Fruit fly (Drosophila melanogaster): ENCODE measurements around the gene Sirt2.

Sirt2 gene

DNA sequence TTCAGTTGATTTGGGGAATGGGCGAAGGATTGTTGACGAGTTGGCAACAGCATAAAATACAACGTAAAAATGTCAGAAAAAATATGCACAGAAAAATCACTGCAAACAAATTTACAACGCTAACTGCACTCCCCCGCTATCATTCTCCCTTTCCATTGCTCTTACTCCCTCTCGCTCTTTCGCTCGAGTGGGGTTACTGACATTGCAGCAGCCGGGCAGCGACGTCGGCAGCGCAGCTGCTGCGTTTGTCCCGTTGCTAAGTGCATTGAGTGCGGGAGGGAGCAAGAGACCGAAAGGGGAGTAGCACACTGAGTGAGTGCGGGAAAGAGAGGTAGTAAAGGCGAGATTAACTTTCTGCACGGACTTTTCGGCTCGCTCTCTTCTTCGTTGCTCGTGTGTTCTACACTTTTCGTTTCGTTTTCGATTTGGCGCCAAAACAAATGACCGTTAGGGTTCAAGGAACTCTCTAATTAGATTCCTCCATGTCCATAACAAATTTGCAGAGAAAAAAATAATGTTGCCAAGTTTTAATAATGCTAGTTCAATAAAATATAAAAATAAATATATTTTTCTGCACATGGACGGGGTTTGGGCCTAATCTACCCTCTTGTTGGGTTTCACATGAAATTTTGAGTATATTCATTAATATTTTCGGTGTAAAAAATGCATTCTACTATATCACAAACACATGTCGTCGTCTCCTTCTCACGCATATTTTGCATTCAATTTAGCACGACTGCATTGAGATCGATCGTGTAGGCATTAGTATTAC, 43.9 kb upstream of the Sirt2 start (continued):
- TF ChIP-seq chinmo (GFP tag; IDR thresholded peaks at IDR 0.05; ENCODE audit: partially characterized antibody) (no peak), zen2 (GFP tag; IDR thresholded peaks at IDR 0.05; ENCODE audit: partially characterized antibody) (no peak), CG1832 (GFP tag; optimal IDR thresholded peaks at IDR 0.05) (peak; percentile 43), br (optimal IDR thresholded peaks at IDR 0.05) (no peak), Vsx1 (GFP tag; optimal IDR thresholded peaks at IDR 0.05) (no peak), salm (tag; optimal IDR thresholded peaks at IDR 0.05) (no peak), CG9876 (GFP tag; optimal IDR thresholded peaks at IDR 0.05) (no peak), CG1233 (GFP tag; optimal IDR thresholded peaks at IDR 0.05) (no peak), cas (GFP tag; IDR thresholded peaks at IDR 0.05) (no peak), Dfd (GFP tag; optimal IDR thresholded peaks at IDR 0.05) (no peak), Blimp-1 (GFP tag; optimal IDR thresholded peaks at IDR 0.05) (no peak)

DNA sequence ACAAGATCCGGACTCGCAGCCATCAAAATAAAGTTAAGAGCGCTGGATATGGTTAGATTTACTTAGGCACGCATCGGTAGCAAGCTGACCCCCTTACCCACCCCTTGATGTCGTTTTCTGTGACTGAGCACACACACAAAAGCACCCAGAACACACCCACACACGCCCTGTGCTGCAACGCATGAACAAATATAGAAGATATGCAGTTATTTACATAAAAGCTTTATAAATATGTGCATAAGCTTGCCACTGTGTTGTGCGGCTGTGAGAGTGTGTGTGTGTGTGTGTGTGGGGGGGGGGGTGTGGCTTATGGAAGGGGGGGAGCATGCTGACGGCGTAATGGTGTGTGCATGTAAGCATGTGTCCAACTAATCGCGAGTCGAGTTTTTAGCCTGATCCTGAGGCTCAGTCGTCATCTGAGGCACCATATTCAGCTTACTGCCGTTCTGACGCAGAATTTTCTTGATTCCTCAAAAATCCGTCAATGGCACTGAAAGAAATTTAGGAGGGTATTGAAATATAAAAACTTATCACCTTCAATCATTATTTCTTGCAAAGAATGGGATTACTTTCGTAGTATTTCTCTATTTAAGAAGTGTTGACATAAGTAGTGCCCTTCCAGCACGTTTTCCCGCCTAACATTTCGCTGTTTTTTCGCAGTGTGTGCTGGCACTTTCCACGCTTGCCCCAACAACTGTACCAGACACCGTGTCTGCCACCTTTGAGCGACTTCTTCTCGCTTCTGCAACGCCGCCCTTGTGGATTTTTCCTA, 42.4 kb upstream of the Sirt2 start:
- TF ChIP-seq CG13775 (GFP tag; optimal IDR thresholded peaks at IDR 0.05): no peak
- peak; percentile 28 for TF ChIP-seq CG3838 (GFP tag; optimal IDR thresholded peaks at IDR 0.05)
- no peak for TF ChIP-seq hbn (GFP tag; IDR thresholded peaks at IDR 0.05; ENCODE audit: partially characterized antibody)
- no peak for TF ChIP-seq CG6791 (GFP tag; IDR thresholded peaks at IDR 0.05; ENCODE audit: partially characterized antibody)
- no peak for TF ChIP-seq CG9932 (GFP tag; IDR thresholded peaks at IDR 0.05)
- no peak for TF ChIP-seq esg (GFP tag; conservative IDR thresholded peaks at IDR 0.05)
- TF ChIP-seq CG4282 (GFP tag; optimal IDR thresholded peaks at IDR 0.05): no peak
- TF ChIP-seq zfh2 (GFP tag; optimal IDR thresholded peaks at IDR 0.05): no peak
- peak; percentile 47 for TF ChIP-seq jumu (GFP tag; optimal IDR thresholded peaks at IDR 0.05)
- peak; percentile 69 for TF ChIP-seq dmrt99B (tag; optimal IDR thresholded peaks at IDR 0.05)
- TF ChIP-seq unc-4 (GFP tag; IDR thresholded peaks at IDR 0.05; ENCODE audit: partially characterized antibody): no peak
- no peak for TF ChIP-seq sima (GFP tag; optimal IDR thresholded peaks at IDR 0.05)
- no peak for TF ChIP-seq CG15479 (GFP tag; optimal IDR thresholded peaks at IDR 0.05)
- TF ChIP-seq CG3065 (GFP tag; optimal IDR thresholded peaks at IDR 0.05): peak; percentile 36
- peak; percentile 75 for TF ChIP-seq CG11398 (GFP tag; optimal IDR thresholded peaks at IDR 0.05)
- TF ChIP-seq CG15601 (tag; optimal IDR thresholded peaks at IDR 0.05): peak; percentile 88
- no peak for TF ChIP-seq CG30431 (GFP tag; optimal IDR thresholded peaks at IDR 0.05)
- peak; percentile 76 for TF ChIP-seq Sox102F (GFP tag; optimal IDR thresholded peaks at IDR 0.05)
- TF ChIP-seq Doc2 (GFP tag; IDR thresholded peaks at IDR 0.05): no peak
- TF ChIP-seq ftz-f1 (GFP tag; optimal IDR thresholded peaks at IDR 0.05): no peak
- no peak for TF ChIP-seq pho (GFP tag; optimal IDR thresholded peaks at IDR 0.05)
- TF ChIP-seq HLH4C (GFP tag; IDR thresholded peaks at IDR 0.05; ENCODE audit: partially characterized antibody): no peak
- no peak for TF ChIP-seq Max (GFP tag; optimal IDR thresholded peaks at IDR 0.05)
- peak; percentile 58 for TF ChIP-seq Spps (tag; optimal IDR thresholded peaks at IDR 0.05)
- 0 out of 2 replicates have a peak, but pooled peaks have one; percentile 37 for TF ChIP-seq CG10321 (GFP tag; IDR thresholded peaks at IDR 0.05)
- no peak for TF ChIP-seq Nf-YC (tag; optimal IDR thresholded peaks at IDR 0.05)
- no peak for TF ChIP-seq pfk (GFP tag; optimal IDR thresholded peaks at IDR 0.05)
- TF ChIP-seq Hr39 (optimal IDR thresholded peaks at IDR 0.05): no peak
- no peak for TF ChIP-seq Meics (GFP tag; optimal IDR thresholded peaks at IDR 0.05)
- no peak for TF ChIP-seq mld (GFP tag; IDR thresholded peaks at IDR 0.05; ENCODE audit: partially characterized antibody)
- TF ChIP-seq CG8359 (GFP tag; optimal IDR thresholded peaks at IDR 0.05; ENCODE audit: borderline replicate concordance): no peak
- TF ChIP-seq Kr (GFP tag; optimal IDR thresholded peaks at IDR 0.05): no peak
- TF ChIP-seq phol (tag; optimal IDR thresholded peaks at IDR 0.05): peak; percentile 26
- TF ChIP-seq CG7357 (GFP tag; IDR thresholded peaks at IDR 0.05): no peak
- TF ChIP-seq ERR (GFP tag; optimal IDR thresholded peaks at IDR 0.05): no peak
- peak; percentile 45; the same call in 1 of the 3 replicates for TF ChIP-seq CG11093 (GFP tag; IDR thresholded peaks at IDR 0.05)
